Fruit fly (Drosophila melanogaster) Kc167 (cell line): ENCODE results near the gene LysRS.

Experiments
- Myc ChIP-seq: fragments of >200 bp; optimal IDR thresholded peaks from 2 replicates; lab custom pipeline; 2017; ENCODE audit warnings: missing external identifiers
- Sin3A ChIP-seq: fragments of >200 bp; optimal IDR thresholded peaks from 2 replicates; lab custom pipeline; 2018; ENCODE audit warnings: missing external identifiers
- h ChIP-seq: fragments of >200 bp; optimal IDR thresholded peaks from 3 replicates; lab custom pipeline; 2018; ENCODE audit warnings: missing external identifiers
- insv ChIP-seq: fragments of >200 bp; optimal IDR thresholded peaks from 3 replicates; lab custom pipeline; 2018; ENCODE audit warnings: missing external identifiers
- psq ChIP-seq: fragments of >200 bp; optimal IDR thresholded peaks from 2 replicates; lab custom pipeline; 2017; ENCODE audit warnings: missing external identifiers
- ttk ChIP-seq: sonication (Bioruptor generic); optimal IDR thresholded peaks from 2 replicates; lab custom pipeline; 2017; ENCODE audit warnings: missing external identifiers

The LysRS gene

DNA sequence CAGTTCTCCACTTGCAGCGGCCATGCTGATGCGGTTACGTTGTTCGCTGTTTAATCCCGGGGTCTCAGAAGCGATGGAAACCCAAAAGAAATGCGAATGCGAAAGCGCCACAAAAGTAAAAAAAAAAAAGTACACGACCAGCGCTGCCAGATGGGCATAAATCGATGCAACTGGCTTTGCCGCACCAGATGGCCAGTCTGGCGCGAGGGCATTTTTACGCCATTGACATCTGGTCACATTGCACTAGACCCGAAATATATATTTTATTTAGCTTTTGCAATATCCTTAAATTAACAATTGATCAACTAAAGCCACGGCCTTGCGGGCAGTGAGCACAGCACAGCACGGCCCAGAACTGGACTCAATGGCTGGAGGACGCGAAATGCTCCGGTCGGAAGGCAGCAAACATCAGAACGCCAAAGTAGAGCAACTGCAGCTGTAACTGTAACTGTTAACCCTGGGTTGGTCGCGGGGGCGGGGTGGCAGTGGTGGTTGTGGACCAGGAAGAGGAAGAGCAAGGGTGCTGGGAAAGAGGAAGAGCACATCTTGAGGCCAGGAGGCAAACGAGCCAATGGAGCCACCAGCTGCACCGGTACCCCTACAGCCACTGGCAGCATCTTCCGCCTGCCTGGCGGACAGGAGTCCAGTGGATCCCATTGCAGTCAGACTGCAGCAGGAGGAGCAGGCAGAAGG lies at the start of gene LysRS, which contains the start of gene Hecw:
TSS of gene LysRS (minus strand) at position 158 of the 693 bp plus-strand sequence.
TSS of gene Hecw (plus strand) at position 220 of the 693 bp plus-strand sequence.
- TF ChIP-seq h (lab: Kevin White, UChicago) (no peak), insv (lab: Kevin White, UChicago) (no peak), ttk (no peak), Sin3A (no peak), psq (lab: Kevin White, UChicago) (no peak), Myc (lab: Kevin White, UChicago) (no peak)

DNA sequence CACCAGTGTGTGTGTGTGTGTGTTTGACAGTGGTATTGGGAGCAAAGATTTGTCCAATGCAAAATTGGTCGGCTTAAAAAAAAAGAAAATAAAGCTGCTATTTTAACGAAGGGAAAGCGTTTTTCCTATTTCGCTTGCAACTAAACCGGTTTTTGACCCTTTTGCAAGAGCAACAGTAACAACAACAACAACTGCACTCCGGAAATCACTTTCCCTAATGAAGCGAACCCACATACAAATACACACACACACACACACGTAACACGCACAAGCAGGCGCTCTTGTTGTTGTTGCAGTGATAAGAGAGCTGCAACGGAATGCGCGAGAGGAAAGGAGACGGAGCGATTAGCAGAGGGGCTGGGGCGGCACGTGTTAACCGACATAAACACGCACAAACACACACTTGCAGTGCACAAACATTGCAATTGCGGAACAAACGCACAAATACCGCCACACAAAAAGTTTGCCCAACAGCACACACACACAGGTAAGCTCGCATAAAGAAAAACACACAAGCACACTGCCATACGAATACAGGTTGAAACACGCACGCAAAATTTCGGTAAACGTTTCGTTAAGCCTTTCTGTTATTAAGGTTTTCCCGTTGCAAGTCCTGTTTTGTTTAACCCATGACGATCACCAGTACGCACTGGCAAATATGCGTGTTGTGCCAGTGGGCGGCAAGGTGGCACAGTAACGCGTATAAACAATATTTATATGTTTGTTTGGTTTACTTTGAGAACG lies 49.6 kb upstream of the LysRS start:
- TF ChIP-seq Sin3A (no peak), Myc (lab: Kevin White, UChicago) (no peak), h (lab: Kevin White, UChicago) (no peak), psq (lab: Kevin White, UChicago) (no peak), insv (lab: Kevin White, UChicago) (no peak), ttk (no peak)

DNA sequence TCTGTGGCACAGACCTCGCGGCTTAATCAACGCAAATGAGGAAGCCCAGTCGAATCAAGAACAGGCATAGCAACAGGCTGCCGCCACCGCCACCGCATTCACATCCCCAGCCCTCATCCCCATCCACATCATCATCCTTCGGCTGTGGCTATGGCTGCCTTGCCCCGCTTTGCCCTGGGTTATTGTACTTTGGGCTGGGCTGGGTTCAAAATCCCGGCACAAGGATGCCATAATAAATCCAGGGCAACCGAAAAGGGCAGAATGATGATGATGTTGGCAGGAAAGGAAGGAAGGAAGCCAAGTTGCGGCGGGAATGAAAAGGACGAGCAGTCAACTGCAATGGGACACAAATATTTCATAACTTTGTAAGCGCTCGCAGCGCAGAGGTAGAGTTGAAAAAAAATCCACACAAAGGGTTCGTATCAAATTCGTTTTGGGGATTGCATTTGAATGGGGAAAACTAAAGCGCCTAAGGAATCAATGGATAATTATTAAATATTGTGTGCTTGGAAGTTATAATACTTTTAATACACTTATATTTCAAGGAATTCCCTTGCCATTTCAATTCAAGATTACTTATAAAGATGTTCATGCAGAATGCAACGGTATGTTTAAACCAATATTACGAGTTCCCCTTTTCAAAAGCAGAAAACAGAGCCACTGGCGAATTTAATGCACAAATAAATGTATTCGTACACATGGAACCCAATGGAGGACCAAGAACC lies 47.5 kb upstream of the LysRS start:
- TF ChIP-seq Sin3A (no peak), psq (lab: Kevin White, UChicago) (no peak)

DNA sequence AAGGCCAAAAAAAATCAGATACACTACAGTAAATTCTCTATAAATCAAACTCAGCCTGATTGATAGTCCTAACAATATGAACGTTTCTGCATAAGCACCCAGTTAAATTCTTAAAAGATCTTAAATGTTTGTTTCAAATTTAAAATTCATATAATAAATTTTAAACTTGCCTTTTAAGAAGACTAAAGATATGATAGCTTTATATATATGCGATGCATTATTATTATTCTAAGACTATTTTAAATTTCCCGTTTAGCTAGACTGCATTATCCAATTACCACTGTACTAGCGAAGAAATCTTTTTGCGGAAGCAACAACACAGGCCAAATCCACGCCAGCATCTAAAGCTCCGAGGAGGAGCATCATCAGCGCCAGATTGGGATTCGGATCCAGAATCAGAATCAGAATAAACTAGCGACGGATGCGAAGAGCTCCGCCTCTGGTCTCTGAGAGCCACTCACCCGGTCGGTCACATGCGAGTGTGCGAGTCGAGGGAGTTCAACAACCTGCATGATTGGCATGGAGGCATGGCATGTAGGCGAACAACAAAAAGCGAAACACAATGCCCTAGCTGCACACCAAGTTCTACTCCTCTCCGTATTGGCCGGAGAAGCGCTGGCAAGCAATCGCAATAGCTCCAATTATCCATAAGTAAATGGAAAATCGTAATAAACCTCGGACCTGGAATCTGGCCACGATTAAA lies 45.5 kb upstream of the LysRS start:
- TF ChIP-seq insv (lab: Kevin White, UChicago) (no peak), ttk (no peak), Sin3A (no peak), psq (lab: Kevin White, UChicago) (no peak), Myc (lab: Kevin White, UChicago) (no peak), h (lab: Kevin White, UChicago) (no peak)

DNA sequence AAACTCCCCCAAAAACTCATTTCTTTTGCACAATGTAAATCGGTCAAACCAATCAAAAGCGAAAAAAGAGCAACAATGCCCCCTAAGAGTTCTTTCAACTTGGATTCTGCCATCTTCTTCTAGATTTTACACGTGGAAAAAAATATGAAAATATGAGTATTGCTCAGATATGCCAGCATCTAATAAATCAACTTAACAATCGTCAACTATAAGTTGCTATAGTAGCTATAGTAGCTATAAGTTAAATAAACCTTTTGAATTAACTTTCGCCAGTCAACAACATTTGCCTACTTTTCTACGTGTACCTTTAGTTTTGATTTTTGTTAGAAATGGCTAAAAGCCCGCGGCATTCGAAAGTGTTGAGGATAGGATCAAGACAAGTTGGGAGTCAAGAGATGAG lies 44.6 kb upstream of the LysRS start:
- TF ChIP-seq h (lab: Kevin White, UChicago) (no peak), ttk (no peak), insv (lab: Kevin White, UChicago) (no peak), psq (lab: Kevin White, UChicago) (no peak), Sin3A (no peak), Myc (lab: Kevin White, UChicago) (no peak)

DNA sequence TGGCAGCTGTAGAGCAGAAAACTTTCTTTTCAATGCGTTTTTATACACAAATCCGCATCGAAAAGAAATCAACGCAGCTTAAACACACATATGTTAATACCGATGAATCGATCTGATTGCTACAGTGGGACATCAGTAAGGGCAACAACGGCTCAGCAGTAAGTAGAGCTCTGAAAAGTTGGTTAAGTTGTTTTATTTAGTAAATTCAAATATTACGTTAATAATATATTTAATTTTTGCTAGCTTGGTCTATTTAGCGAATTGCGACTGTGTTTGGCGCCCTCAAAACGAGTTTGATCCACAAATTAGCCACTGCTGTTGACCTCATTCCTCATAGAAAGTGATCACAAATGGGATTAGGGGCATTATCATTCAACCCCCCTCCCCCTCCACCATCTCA lies 43.3 kb upstream of the LysRS start:
- TF ChIP-seq insv (lab: Kevin White, UChicago) = no peak
- no peak for TF ChIP-seq h (lab: Kevin White, UChicago)
- no peak for TF ChIP-seq psq (lab: Kevin White, UChicago)
- no peak for TF ChIP-seq Myc (lab: Kevin White, UChicago)
- no peak for TF ChIP-seq Sin3A

DNA sequence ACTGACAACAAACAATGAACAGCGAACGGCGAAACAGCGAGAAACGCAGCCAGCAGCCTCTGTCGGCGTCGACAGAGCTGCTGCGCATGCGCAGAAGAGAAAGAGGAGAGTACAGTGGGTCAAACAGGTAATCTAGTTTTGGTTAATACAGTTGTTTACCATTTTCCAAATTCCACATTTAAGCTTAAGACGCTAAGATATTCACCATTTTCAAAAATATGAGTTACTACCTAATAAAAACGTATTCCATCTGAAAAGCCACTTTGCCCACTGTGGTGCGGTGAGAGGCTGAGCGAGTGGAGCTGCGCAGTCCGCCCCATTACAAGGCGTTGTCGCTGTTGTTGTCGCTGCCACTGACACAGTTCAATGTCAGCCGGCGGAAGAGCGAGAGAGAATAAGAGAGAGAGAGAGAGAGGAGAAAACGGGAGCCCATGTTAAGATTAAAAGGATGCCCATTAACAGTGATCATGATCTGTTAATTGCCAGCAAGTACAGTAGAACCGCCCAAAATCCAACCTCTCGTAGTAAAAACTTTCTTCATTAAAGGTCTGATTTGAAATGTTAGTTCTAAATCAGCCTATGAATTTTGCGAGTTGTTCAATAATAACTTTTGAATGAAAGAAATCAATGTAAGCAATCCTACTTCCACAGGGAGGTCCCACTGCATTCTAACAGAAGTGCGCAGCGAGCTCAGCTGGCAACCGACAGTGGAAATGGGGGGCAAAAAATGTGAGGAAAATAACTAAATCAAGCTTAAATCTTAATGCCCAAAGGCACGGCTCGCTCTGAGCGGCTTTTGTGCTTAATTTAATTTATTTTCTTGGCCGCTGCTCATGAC lies 42.3 kb upstream of the LysRS start:
- TF ChIP-seq psq (lab: Kevin White, UChicago) (no peak), Sin3A (no peak), Myc (lab: Kevin White, UChicago) (no peak), ttk (no peak), insv (lab: Kevin White, UChicago) (no peak), h (lab: Kevin White, UChicago) (no peak)

DNA sequence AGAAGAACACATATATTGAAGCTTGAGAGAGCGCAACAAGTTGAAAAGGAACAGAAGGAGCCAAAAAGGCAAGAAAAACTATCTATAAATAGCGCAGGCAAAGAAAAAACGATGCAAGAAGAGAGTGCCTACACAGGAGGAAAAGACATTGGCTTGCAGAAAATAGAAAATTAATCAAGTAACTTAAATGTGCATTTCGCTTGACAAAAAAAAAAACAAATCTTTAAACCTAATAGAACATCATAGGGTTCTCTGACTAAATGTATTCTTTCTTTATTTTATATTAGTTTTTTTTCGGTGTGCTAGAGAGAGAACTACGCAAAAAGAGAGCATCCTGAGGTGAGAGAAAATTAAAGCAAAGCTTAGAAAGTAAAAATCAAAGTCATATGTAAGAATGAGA lies 41.4 kb upstream of the LysRS start:
- TF ChIP-seq h (lab: Kevin White, UChicago) (no peak), insv (lab: Kevin White, UChicago) (no peak), Myc (lab: Kevin White, UChicago) (no peak), ttk (no peak), psq (lab: Kevin White, UChicago) (no peak), Sin3A (no peak)

DNA sequence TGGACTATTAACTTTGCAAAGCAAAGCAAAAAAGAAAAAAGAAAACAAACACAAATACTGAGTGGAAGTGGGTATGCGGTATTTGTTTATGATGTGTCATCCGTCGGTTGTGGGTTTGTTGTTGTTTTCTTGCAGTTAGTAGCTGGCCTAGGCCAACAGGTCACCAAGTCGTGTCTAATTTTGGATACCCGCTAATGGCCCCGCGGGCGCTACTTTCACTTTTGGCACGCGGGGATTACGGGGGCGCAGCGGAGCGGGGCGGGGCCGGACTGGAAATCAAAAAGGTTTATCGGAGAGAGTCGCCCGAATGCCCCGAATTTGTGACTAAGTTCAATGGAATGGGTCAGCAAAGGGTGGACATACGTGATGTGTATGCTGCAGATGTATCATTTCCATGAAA lies 38.4 kb upstream of the LysRS start:
- TF ChIP-seq Myc (lab: Kevin White, UChicago) = no peak
- TF ChIP-seq insv (lab: Kevin White, UChicago) = no peak
- no peak for TF ChIP-seq psq (lab: Kevin White, UChicago)
- no peak for TF ChIP-seq ttk
- no peak for TF ChIP-seq Sin3A
- TF ChIP-seq h (lab: Kevin White, UChicago) = no peak

DNA sequence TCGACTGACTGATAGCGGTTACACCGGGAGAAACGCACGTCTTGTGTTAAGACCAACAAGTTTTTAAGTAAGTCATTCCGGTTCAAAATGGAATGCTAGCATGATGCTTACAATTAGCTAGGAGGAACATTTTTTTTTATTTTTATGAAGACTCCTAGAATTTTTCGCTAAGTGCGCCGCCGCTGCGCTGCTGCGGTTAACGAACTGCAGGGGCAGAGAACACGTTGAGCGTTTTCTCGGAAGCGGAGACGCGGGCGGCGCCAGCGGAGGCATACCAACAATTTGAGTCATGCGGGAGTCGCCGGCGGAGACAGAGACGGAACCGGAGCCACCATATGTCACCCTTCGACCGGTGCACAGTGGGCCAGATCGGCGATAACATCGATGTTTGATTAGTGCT lies 37.3 kb upstream of the LysRS start:
- TF ChIP-seq ttk = no peak
- TF ChIP-seq h (lab: Kevin White, UChicago) = no peak
- no peak for TF ChIP-seq Sin3A
- no peak for TF ChIP-seq psq (lab: Kevin White, UChicago)

DNA sequence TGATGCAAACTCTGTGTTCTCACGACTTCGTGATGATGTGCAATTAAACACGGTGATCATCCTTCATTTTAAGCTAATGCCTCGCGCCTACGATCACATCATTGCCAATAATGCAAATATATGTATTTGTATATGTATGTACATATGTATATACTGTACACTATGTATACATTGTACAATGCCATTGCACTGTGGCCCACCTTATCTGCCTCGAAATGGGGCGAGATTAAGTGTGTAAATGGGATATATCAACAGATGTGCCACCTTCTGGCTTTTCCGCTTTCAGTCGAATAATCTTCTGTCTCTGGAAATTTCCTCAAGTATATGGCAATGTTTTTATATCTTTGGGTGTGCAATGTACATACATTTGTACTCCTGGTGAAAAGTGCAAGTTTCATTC lies 36.1 kb upstream of the LysRS start:
- no peak for TF ChIP-seq insv (lab: Kevin White, UChicago)
- no peak for TF ChIP-seq psq (lab: Kevin White, UChicago)
- no peak for TF ChIP-seq Myc (lab: Kevin White, UChicago)
- TF ChIP-seq ttk = no peak
- no peak for TF ChIP-seq Sin3A
- TF ChIP-seq h (lab: Kevin White, UChicago) = no peak
